Worm (Caenorhabditis elegans) whole organism, late embryonic: Measurements from ENCODE around the gene C30H6.9.

Source experiments
- T23F11.4 ChIP-seq: fragments of 200-800 bp; sonication (Bioruptor generic); optimal IDR thresholded peaks from 2 replicates; lab custom pipeline; 2018; ENCODE audit warnings: mild to moderate bottlenecking, missing genetic modification characterization, missing compliant biosample characterization
- ama-1 ChIP-seq: fragments of 150-350 bp; optimal IDR thresholded peaks from 2 replicates; lab custom pipeline; 2014
- che-1 ChIP-seq: sonication (generic microtip); optimal IDR thresholded peaks from 2 replicates; lab custom pipeline; 2016; ENCODE audit warnings: mild to moderate bottlenecking, missing genetic modification characterization, missing compliant biosample characterization
- nhr-232 ChIP-seq: sonication (generic microtip); optimal IDR thresholded peaks from 2 replicates; lab custom pipeline; 2016; ENCODE audit warnings: missing genetic modification characterization, missing compliant biosample characterization
- ref-2 ChIP-seq: sonication (generic microtip); optimal IDR thresholded peaks from 2 replicates; lab custom pipeline; 2016; ENCODE audit warnings: missing genetic modification characterization, missing compliant biosample characterization
- rnt-1 ChIP-seq: sonication (generic microtip); optimal IDR thresholded peaks from 2 replicates; lab custom pipeline; 2016; ENCODE audit warnings: missing genetic modification characterization, missing compliant biosample characterization
- unc-3 ChIP-seq, 2 experiments: fragments of 200-800 bp in 1 of 2; sonication (Bioruptor generic) in 1 of 2; sonication (generic microtip) in 1 of 2; conservative IDR thresholded peaks in 1 of 2; optimal IDR thresholded peaks in 1 of 2; 2 replicates each; pipeline versions ENCODE4 v1.3.6 to Lab custom; 2016 to 2022; ENCODE audit warnings: missing compliant biosample characterization in 2 of 2, missing genetic modification characterization in 2 of 2, missing genetic modification reagents in 1 of 2

ce11 chrIV:17351586-17351985 is 28.4 kb downstream of the C30H6.9 start, which contains the start of gene clec-199:
- TF ChIP-seq che-1 (no peak), unc-3 (GFP tag; conservative IDR thresholded peaks at IDR 0.05; lab: Robert Waterston, UW) (no peak), unc-3 (tag; optimal IDR thresholded peaks at IDR 0.05; lab: Kevin White, UChicago) (no peak), T23F11.4 (GFP tag; lab: Kevin White, UChicago) (no peak), ama-1 (no peak), rnt-1 (no peak), ref-2 (no peak), nhr-232 (tag; lab: Kevin White, UChicago) (no peak)
